Fruit fly (Drosophila melanogaster) whole organism, adult: ENCODE results near the gene Trx2.

Experiments
- CG7045 ChIP-seq: fragments of 200-800 bp; sonication (Bioruptor generic); optimal IDR thresholded peaks from 2 replicates; lab custom pipeline; 2017; ENCODE audit warnings: missing biosample characterization, mild to moderate bottlenecking, missing genetic modification characterization
- CG7101 ChIP-seq: fragments of 200-800 bp; sonication (Bioruptor generic); optimal IDR thresholded peaks from 2 replicates; lab custom pipeline; 2018; ENCODE audit warnings: missing biosample characterization, mild to moderate bottlenecking, missing genetic modification characterization, moderate library complexity

DNA sequence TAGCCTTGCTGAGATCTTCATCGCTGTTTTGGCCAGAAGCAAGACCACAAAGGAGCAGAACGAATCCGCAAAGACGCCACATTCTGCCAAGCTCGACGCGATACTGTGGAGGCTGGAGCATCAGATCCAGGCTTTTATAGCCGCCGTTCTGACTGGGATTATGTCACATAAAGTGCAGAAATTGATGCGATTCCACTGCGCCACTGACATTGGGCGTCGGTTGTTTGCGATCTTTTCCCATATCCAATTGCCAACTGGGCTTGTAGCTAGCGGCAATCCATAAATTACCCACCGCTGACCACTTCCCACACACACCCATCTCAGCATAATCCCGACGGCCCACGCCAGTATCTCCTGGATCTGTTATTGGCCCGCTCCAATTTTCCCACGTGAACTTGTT lies 12.2 kb upstream of the Trx2 start, which contains the start of gene CG4382:
- TF ChIP-seq CG7045 (GFP tag; lab: Kevin White, UChicago) (no peak), CG7101 (tag; lab: Kevin White, UChicago) (no peak)
